Worm (Caenorhabditis elegans): ENCODE measurements around the gene rab-28.

- TF ChIP-seq ZK546.5 (tag; optimal IDR thresholded peaks at IDR 0.05): no peak
- TF ChIP-seq nhr-237 (tag; optimal IDR thresholded peaks at IDR 0.05): no peak
- no peak for TF ChIP-seq ztf-11 (tag; optimal IDR thresholded peaks at IDR 0.05)
- no peak for TF ChIP-seq nhr-25 (tag; optimal IDR thresholded peaks at IDR 0.05)
Observed at ce11 chrIV:9266464-9266863, 22.7 kb upstream of the rab-28 start, which contains the start of gene Y11D7A.19.
